Fruit fly (Drosophila melanogaster) whole organism, embryonic: ENCODE data around the gene CG46059.

ENCODE experiments used
- Abd-B ChIP-seq: fragments of 200-800 bp; sonication (Bioruptor generic); optimal IDR thresholded peaks from 2 replicates; lab custom pipeline; 2018; ENCODE audit warnings: missing biosample characterization, mild to moderate bottlenecking, missing genetic modification characterization, moderate library complexity
- Adf1 ChIP-seq: fragments of 200-800 bp; sonication (Bioruptor generic); IDR thresholded peaks from 2 replicates; pipeline ENCODE4 v1.3.6; 2022; ENCODE audit warnings: missing biosample characterization, missing genetic modification characterization
- B-H1 ChIP-seq: fragments of 200-800 bp; sonication (Bioruptor generic); IDR thresholded peaks from 3 replicates; pipeline ENCODE4 v1.3.6; 2022; ENCODE audit warnings: missing biosample characterization, missing genetic modification characterization
- CG10147 ChIP-seq: fragments of 200-800 bp; sonication (Bioruptor generic); optimal IDR thresholded peaks from 2 replicates; lab custom pipeline; 2019; ENCODE audit warnings: missing biosample characterization, mild to moderate bottlenecking, missing genetic modification characterization, moderate library complexity
- CG11696 ChIP-seq: fragments of 200-800 bp; sonication (Bioruptor generic); IDR thresholded peaks from 2 replicates; pipeline ENCODE4 v1.3.6; 2022; ENCODE audit warnings: missing biosample characterization, missing genetic modification characterization
- CG12104 ChIP-seq: fragments of 200-800 bp; sonication (Bioruptor generic); optimal IDR thresholded peaks from 3 replicates; lab custom pipeline; 2016; ENCODE audit warnings: missing biosample characterization, missing genetic modification characterization
- CG13287 ChIP-seq: fragments of 200-800 bp; sonication (Bioruptor generic); IDR thresholded peaks from 2 replicates; pipeline ENCODE4 v1.3.6; 2022; ENCODE audit warnings: missing biosample characterization, missing genetic modification characterization; ENCODE audit not compliant: partially characterized antibody
- CG13775 ChIP-seq: fragments of 200-800 bp; sonication (Bioruptor generic); optimal IDR thresholded peaks from 3 replicates; lab custom pipeline; 2017; ENCODE audit warnings: missing biosample characterization, mild to moderate bottlenecking, missing genetic modification characterization
- CG1529 ChIP-seq: fragments of 200-800 bp; sonication (Bioruptor generic); optimal IDR thresholded peaks from 3 replicates; lab custom pipeline; 2018; ENCODE audit warnings: missing biosample characterization, missing genetic modification characterization
- CG16779 ChIP-seq: fragments of 200-800 bp; sonication (Bioruptor generic); IDR thresholded peaks from 2 replicates; pipeline ENCODE4 v1.3.6; 2022; ENCODE audit warnings: missing biosample characterization, missing genetic modification characterization
- CG17359 ChIP-seq: fragments of 200-800 bp; sonication (Bioruptor generic); optimal IDR thresholded peaks from 3 replicates; lab custom pipeline; 2018; ENCODE audit warnings: missing biosample characterization, mild to moderate bottlenecking, missing genetic modification characterization, moderate library complexity
- CG17361 ChIP-seq: fragments of 200-800 bp; sonication (Bioruptor generic); IDR thresholded peaks from 3 replicates; pipeline ENCODE4 v1.3.6; 2022; ENCODE audit warnings: missing biosample characterization, missing genetic modification characterization
- CG17568 ChIP-seq: fragments of 200-800 bp; sonication (Bioruptor generic); optimal IDR thresholded peaks from 2 replicates; lab custom pipeline; 2018; ENCODE audit warnings: missing biosample characterization, mild to moderate bottlenecking, missing genetic modification characterization, moderate library complexity
- CG18619 ChIP-seq: fragments of 200-800 bp; sonication (Bioruptor generic); optimal IDR thresholded peaks from 3 replicates; lab custom pipeline; 2017; ENCODE audit warnings: missing biosample characterization, mild to moderate bottlenecking, missing genetic modification characterization
- CG33557 ChIP-seq: fragments of 200-800 bp; sonication (Bioruptor generic); optimal IDR thresholded peaks from 2 replicates; lab custom pipeline; 2019; ENCODE audit warnings: missing biosample characterization, mild to moderate bottlenecking, missing genetic modification characterization, moderate library complexity
- CG5180 ChIP-seq: fragments of 200-800 bp; sonication (Bioruptor generic); optimal IDR thresholded peaks from 3 replicates; lab custom pipeline; 2017; ENCODE audit warnings: missing biosample characterization, missing genetic modification characterization, mild to moderate bottlenecking, moderate library complexity, missing genetic modification reagents
- CG6175 ChIP-seq: fragments of 200-800 bp; sonication (Bioruptor generic); IDR thresholded peaks from 3 replicates; pipeline ENCODE4 v1.3.6; 2022; ENCODE audit warnings: missing biosample characterization, missing genetic modification characterization
- CG7271 ChIP-seq: fragments of 200-800 bp; sonication (Bioruptor generic); optimal IDR thresholded peaks from 2 replicates; lab custom pipeline; 2018; ENCODE audit warnings: missing biosample characterization, mild to moderate bottlenecking, missing genetic modification characterization, moderate library complexity
- Dad ChIP-seq: fragments of 200-800 bp; sonication (Bioruptor generic); optimal IDR thresholded peaks from 3 replicates; lab custom pipeline; 2016; ENCODE audit warnings: missing biosample characterization, missing genetic modification characterization
- Deaf1 ChIP-seq: fragments of 200-800 bp; optimal IDR thresholded peaks from 3 replicates; lab custom pipeline; 2019; ENCODE audit warnings: missing biosample characterization, mild to moderate bottlenecking, missing genetic modification characterization, moderate library complexity
- Dip2 ChIP-seq: fragments of 200-800 bp; sonication (Bioruptor generic); IDR thresholded peaks from 2 replicates; pipeline ENCODE4 v1.3.6; 2022; ENCODE audit warnings: missing biosample characterization, missing genetic modification characterization
- Doc3 ChIP-seq: fragments of 200-800 bp; sonication (Bioruptor generic); IDR thresholded peaks from 3 replicates; pipeline ENCODE4 v1.3.6; 2022; ENCODE audit warnings: missing biosample characterization, missing genetic modification characterization; ENCODE audit not compliant: partially characterized antibody
- Hr78 ChIP-seq, 2 experiments: fragments of 200-800 bp in 1 of 2; fragments of >200 bp in 1 of 2; sonication (Bioruptor generic) in 1 of 2; optimal IDR thresholded peaks; 2 replicates each; lab custom pipeline; 2017 to 2019; ENCODE audit warnings: missing biosample characterization in 2 of 2, missing genetic modification characterization in 2 of 2, mild to moderate bottlenecking in 1 of 2, moderate library complexity in 1 of 2
- Spps ChIP-seq: fragments of 200-800 bp; sonication (Bioruptor generic); optimal IDR thresholded peaks from 2 replicates; lab custom pipeline; 2018; ENCODE audit warnings: missing biosample characterization, mild to moderate bottlenecking, missing genetic modification characterization
- Stat92E ChIP-seq, 3 experiments: fragments of >200 bp in 2 of 3; fragments of 200-800 bp in 1 of 3; sonication (Bioruptor generic) in 1 of 3; optimal IDR thresholded peaks; 2 replicates each; lab custom pipeline; 2017 to 2019; ENCODE audit warnings: missing biosample characterization in 3 of 3, missing genetic modification characterization in 3 of 3, mild to moderate bottlenecking in 1 of 3, moderate library complexity in 1 of 3
- Usf ChIP-seq: fragments of 200-800 bp; sonication (Bioruptor generic); optimal IDR thresholded peaks from 2 replicates; lab custom pipeline; 2017; ENCODE audit warnings: missing genotype, missing biosample characterization, missing genetic modification characterization
- aop ChIP-seq: fragments of 200-800 bp; sonication (Bioruptor generic); IDR thresholded peaks from 2 replicates; pipeline ENCODE4 v1.3.6; 2022; ENCODE audit warnings: missing biosample characterization, missing genetic modification characterization
- bbx ChIP-seq: fragments of 200-800 bp; sonication (Bioruptor generic); IDR thresholded peaks from 2 replicates; pipeline ENCODE4 v1.3.6; 2022; ENCODE audit warnings: missing biosample characterization, missing genetic modification characterization; ENCODE audit not compliant: partially characterized antibody
- cas ChIP-seq: fragments of 200-800 bp; sonication (Bioruptor generic); IDR thresholded peaks from 2 replicates; pipeline ENCODE4 v1.3.6; 2022; ENCODE audit warnings: missing biosample characterization, missing genetic modification characterization
- dpn ChIP-seq, 2 experiments: fragments of 200-800 bp; sonication (Bioruptor generic); optimal IDR thresholded peaks; 3 replicates each; lab custom pipeline; 2016; ENCODE audit warnings: missing biosample characterization in 2 of 2, missing genetic modification characterization in 2 of 2
- emc ChIP-seq: fragments of 200-800 bp; sonication (Bioruptor generic); optimal IDR thresholded peaks from 2 replicates; lab custom pipeline; 2016; ENCODE audit warnings: missing biosample characterization, missing genetic modification characterization
- ftz-f1 ChIP-seq: fragments of 200-800 bp; sonication (Bioruptor generic); optimal IDR thresholded peaks from 2 replicates; lab custom pipeline; 2016; ENCODE audit warnings: missing biosample characterization, missing genetic modification characterization
- gcm2 ChIP-seq: fragments of 200-800 bp; sonication (Bioruptor generic); optimal IDR thresholded peaks from 2 replicates; lab custom pipeline; 2016; ENCODE audit warnings: missing biosample characterization, missing genetic modification characterization
- hkb ChIP-seq, 2 experiments: fragments of 200-800 bp in 1 of 2; fragments of >200 bp in 1 of 2; sonication (Bioruptor generic) in 1 of 2; IDR thresholded peaks in 1 of 2; optimal IDR thresholded peaks in 1 of 2; 2 replicates each; pipeline versions ENCODE4 v1.3.6 to Lab custom; 2017 to 2022; ENCODE audit warnings: missing biosample characterization in 1 of 2, missing genetic modification characterization in 1 of 2
- jigr1 ChIP-seq: fragments of 200-800 bp; sonication (Bioruptor generic); IDR thresholded peaks from 3 replicates; pipeline ENCODE4 v1.3.6; 2022; ENCODE audit warnings: missing biosample characterization, missing genetic modification characterization
- klu ChIP-seq: fragments of 200-800 bp; sonication (Bioruptor generic); IDR thresholded peaks from 2 replicates; pipeline ENCODE4 v1.3.6; 2022; ENCODE audit warnings: missing biosample characterization, missing genetic modification characterization
- lab ChIP-seq: fragments of 200-800 bp; sonication (Bioruptor generic); optimal IDR thresholded peaks from 3 replicates; lab custom pipeline; 2017; ENCODE audit warnings: missing biosample characterization, missing genetic modification characterization, mild to moderate bottlenecking, moderate library complexity, missing genetic modification reagents
- nom ChIP-seq: fragments of 200-800 bp; sonication (Bioruptor generic); optimal IDR thresholded peaks from 2 replicates; lab custom pipeline; 2017; ENCODE audit warnings: missing biosample characterization, missing genetic modification characterization, mild to moderate bottlenecking, moderate library complexity, missing genetic modification reagents
- odd ChIP-seq: fragments of 200-800 bp; sonication (Bioruptor generic); optimal IDR thresholded peaks from 2 replicates; lab custom pipeline; 2017; ENCODE audit warnings: missing biosample characterization, mild to moderate bottlenecking, missing genetic modification characterization
- pho ChIP-seq: fragments of 200-800 bp; sonication (Bioruptor generic); optimal IDR thresholded peaks from 2 replicates; lab custom pipeline; 2016; ENCODE audit warnings: missing biosample characterization, missing genetic modification characterization
- pita ChIP-seq: fragments of 200-800 bp; sonication (Bioruptor generic); optimal IDR thresholded peaks from 2 replicates; lab custom pipeline; 2017; ENCODE audit warnings: missing biosample characterization, mild to moderate bottlenecking, missing genetic modification characterization
- seq ChIP-seq: fragments of 200-800 bp; sonication (Bioruptor generic); IDR thresholded peaks from 2 replicates; pipeline ENCODE4 v1.3.6; 2022; ENCODE audit warnings: missing biosample characterization, missing genetic modification characterization
- sima ChIP-seq: fragments of 200-800 bp; sonication (Bioruptor generic); optimal IDR thresholded peaks from 2 replicates; lab custom pipeline; 2016; ENCODE audit warnings: missing biosample characterization, missing genetic modification characterization
- sqz ChIP-seq: fragments of 200-800 bp; sonication (Bioruptor generic); optimal IDR thresholded peaks from 3 replicates; lab custom pipeline; 2018; ENCODE audit warnings: missing biosample characterization, mild to moderate bottlenecking, missing genetic modification characterization
- tin ChIP-seq: fragments of 200-800 bp; sonication (Bioruptor generic); optimal IDR thresholded peaks from 3 replicates; lab custom pipeline; 2016; ENCODE audit warnings: missing biosample characterization, missing genetic modification characterization
- trh ChIP-seq: fragments of 200-800 bp; sonication (Bioruptor generic); optimal IDR thresholded peaks from 2 replicates; lab custom pipeline; 2016; ENCODE audit warnings: missing biosample characterization, missing genetic modification characterization
- usp ChIP-seq: fragments of >200 bp; optimal IDR thresholded peaks from 2 replicates; lab custom pipeline; 2017; ENCODE audit warnings: missing biosample characterization, missing genetic modification characterization

Gene CG46059

DNA sequence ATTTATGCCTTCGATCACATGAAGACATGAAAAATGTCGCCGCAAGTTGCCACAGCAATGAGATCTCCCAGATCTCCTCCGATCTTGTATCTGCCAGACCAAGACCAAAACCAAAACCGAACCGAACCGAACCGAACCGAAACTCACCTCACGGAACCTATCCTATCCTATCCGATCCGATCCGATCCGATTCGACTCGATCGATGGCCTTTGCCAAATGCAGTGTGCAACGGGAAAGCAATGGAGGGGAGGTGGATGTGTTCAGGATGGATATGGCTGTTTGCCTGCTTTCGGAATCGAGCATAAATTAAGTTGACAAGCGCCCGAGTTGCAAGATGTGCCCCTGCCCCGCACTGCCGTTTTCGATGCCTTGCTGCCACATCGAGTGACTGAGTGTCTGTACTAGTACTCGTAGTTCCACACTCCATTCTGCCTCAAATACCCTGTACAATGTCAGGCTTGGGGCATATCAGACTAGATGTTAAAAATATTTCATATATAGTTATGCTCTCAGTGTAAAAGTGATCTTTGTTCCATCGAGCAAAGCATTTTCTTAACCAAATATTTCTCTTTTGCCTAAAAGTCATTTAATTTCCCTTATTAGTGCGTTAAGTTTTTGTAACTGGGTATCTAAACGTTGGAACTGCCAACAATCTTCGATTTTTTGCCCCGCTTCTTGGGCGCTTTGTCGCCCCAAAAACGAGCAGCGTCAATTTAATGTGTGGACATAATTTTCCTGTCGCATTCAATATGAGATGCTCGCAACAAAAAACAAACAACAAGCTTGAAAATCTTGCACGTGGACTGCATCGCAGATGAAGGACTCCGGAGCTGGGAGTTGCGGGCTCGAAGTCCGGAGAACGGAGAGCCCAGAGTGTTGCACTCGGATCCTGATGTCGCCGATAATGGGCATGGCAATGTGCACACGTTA lies 42.7 kb upstream of the CG46059 start (continued):
- TF ChIP-seq CG12104 (GFP tag; lab: Kevin White, UChicago) (peak; percentile 60), Usf (GFP tag; lab: Kevin White, UChicago) (peak; percentile 71), Adf1 (no peak), CG11696 (GFP tag; lab: Robert Waterston, UW) (0 out of 2 replicates have a peak, but pooled peaks have one; percentile 11), dpn (GFP tag; optimal IDR thresholded peaks at IDR 0.05; lab: Kevin White, UChicago) (peak; percentile 71 to 80), CG17568 (GFP tag; lab: Kevin White, UChicago) (peak; percentile 54), trh (GFP tag; lab: Kevin White, UChicago) (peak; percentile 59), gcm2 (peak; percentile 30), CG6175 (GFP tag; lab: Robert Waterston, UW) (no peak), CG7271 (tag; lab: Kevin White, UChicago) (peak; percentile 44), ftz-f1 (GFP tag; lab: Kevin White, UChicago) (no peak), Hr78 (GFP tag; optimal IDR thresholded peaks at IDR 0.05; lab: Kevin White, UChicago) (no peak), Dip2 (GFP tag; lab: Robert Waterston, UW) (no peak), klu (GFP tag; lab: Robert Waterston, UW) (peak; percentile 57; the same call in 1 of the 2 replicates), CG17359 (tag; lab: Kevin White, UChicago) (peak; percentile 64), bbx (GFP tag; lab: Robert Waterston, UW) (no peak), CG1529 (GFP tag; lab: Kevin White, UChicago) (peak; percentile 71), CG33557 (peak; percentile 68), tin (GFP tag; lab: Kevin White, UChicago) (peak; percentile 85), CG18619 (peak; percentile 47), Dad (GFP tag; lab: Kevin White, UChicago) (peak; percentile 63), usp (GFP tag; lab: Kevin White, UChicago) (no peak), Abd-B (GFP tag; lab: Kevin White, UChicago) (peak; percentile 83), pita (GFP tag; lab: Kevin White, UChicago) (no peak), sqz (GFP tag; lab: Kevin White, UChicago) (peak; percentile 58), pho (GFP tag; lab: Kevin White, UChicago) (peak; percentile 15), Stat92E (GFP tag; optimal IDR thresholded peaks at IDR 0.05; lab: Kevin White, UChicago) (peak in 1 of 3 experiments; percentile 71), jigr1 (GFP tag; lab: Robert Waterston, UW) (peak; percentile 73; the same call in 2 of the 3 replicates), aop (no peak), CG10147 (peak; percentile 38), seq (0 out of 2 replicates have a peak, but pooled peaks have one; percentile 31), nom (peak; percentile 49), B-H1 (GFP tag; lab: Robert Waterston, UW) (peak; percentile 47), Spps (peak; percentile 72), odd (GFP tag; lab: Kevin White, UChicago) (peak; percentile 52), Doc3 (GFP tag; lab: Robert Waterston, UW) (no peak), Deaf1 (peak; percentile 64), CG17361 (GFP tag; lab: Robert Waterston, UW) (peak; percentile 84), sima (peak; percentile 11), lab (GFP tag; lab: Kevin White, UChicago) (peak; percentile 32), hkb (optimal IDR thresholded peaks at IDR 0.05; lab: Kevin White, UChicago) (no peak), hkb (GFP tag; IDR thresholded peaks at IDR 0.05; lab: Robert Waterston, UW) (peak; percentile 73), cas (no peak), emc (no peak), CG13287 (GFP tag; lab: Robert Waterston, UW) (no peak), CG16779 (no peak), CG5180 (no peak), CG13775 (GFP tag; lab: Kevin White, UChicago) (peak; percentile 82)
